Fruit fly (Drosophila melanogaster): ENCODE data around the gene CG14111.

The CG14111 gene

dm6 chr3L:13409809-13410521 lies 32.2 kb downstream of the CG14111 start (continued):
- TF ChIP-seq CG8319 (GFP tag; optimal IDR thresholded peaks at IDR 0.05) (no peak), CG6808 (GFP tag; optimal IDR thresholded peaks at IDR 0.05) (peak; percentile 39), CG32006 (GFP tag; optimal IDR thresholded peaks at IDR 0.05) (no peak), CG34406 (GFP tag; optimal IDR thresholded peaks at IDR 0.05) (peak; percentile 41), CG9139 (GFP tag; optimal IDR thresholded peaks at IDR 0.05) (no peak), achi (GFP tag; optimal IDR thresholded peaks at IDR 0.05) (peak; percentile 15), dsx (GFP tag; optimal IDR thresholded peaks at IDR 0.05; ENCODE audit: poor library complexity, severe bottlenecking) (no peak), Ets96B (tag; optimal IDR thresholded peaks at IDR 0.05) (peak; percentile 27), esn (GFP tag; optimal IDR thresholded peaks at IDR 0.05) (peak; percentile 82), CG8119 (GFP tag; IDR thresholded peaks at IDR 0.05) (no peak), CG4318 (GFP tag; optimal IDR thresholded peaks at IDR 0.05) (no peak), CG6276 (GFP tag; optimal IDR thresholded peaks at IDR 0.05) (no peak), acj6 (GFP tag; optimal IDR thresholded peaks at IDR 0.05) (peak; percentile 29), CG10669 (GFP tag; optimal IDR thresholded peaks at IDR 0.05) (peak; percentile 25), Hr38 (GFP tag; optimal IDR thresholded peaks at IDR 0.05) (no peak)

dm6 chr3L:13410999-13411398 lies 33.2 kb downstream of the CG14111 start:
- TF ChIP-seq CG10631 (GFP tag; optimal IDR thresholded peaks at IDR 0.05) (peak; percentile 15), CG15336 (GFP tag; IDR thresholded peaks at IDR 0.05) (no peak), lz (GFP tag; optimal IDR thresholded peaks at IDR 0.05) (peak; percentile 26), cyc (GFP tag; optimal IDR thresholded peaks at IDR 0.05) (peak; percentile 37), CG6276 (GFP tag; optimal IDR thresholded peaks at IDR 0.05) (no peak), Hr39 (GFP tag; optimal IDR thresholded peaks at IDR 0.05) (peak; percentile 38), CG32006 (GFP tag; optimal IDR thresholded peaks at IDR 0.05) (no peak), CG1621 (tag; optimal IDR thresholded peaks at IDR 0.05) (peak; percentile 100), esn (GFP tag; optimal IDR thresholded peaks at IDR 0.05) (peak; percentile 51), CG11762 (GFP tag; optimal IDR thresholded peaks at IDR 0.05; ENCODE audit: insufficient read depth) (no peak), Met (GFP tag; optimal IDR thresholded peaks at IDR 0.05) (peak; percentile 5), CG31627 (GFP tag; optimal IDR thresholded peaks at IDR 0.05) (peak; percentile 53), Eip78C (GFP tag) (peak; percentile 17)

dm6 chr3L:13412200-13412885 lies 34.6 kb downstream of the CG14111 start, which contains the start of the genes CG10222 and flr:
TSS of gene CG10222 (minus strand) at chr3L:13412453.
TSS of gene flr (plus strand) at chr3L:13412843.
- TF ChIP-seq CG3919 (GFP tag; optimal IDR thresholded peaks at IDR 0.05): peak; percentile 24
- TF ChIP-seq Lpt (GFP tag; optimal IDR thresholded peaks at IDR 0.05): peak; percentile 26
- no peak for TF ChIP-seq acj6 (GFP tag; optimal IDR thresholded peaks at IDR 0.05)
- TF ChIP-seq net (GFP tag; optimal IDR thresholded peaks at IDR 0.05): no peak
- no peak for TF ChIP-seq Gug (GFP tag; IDR thresholded peaks at IDR 0.05)
- TF ChIP-seq Sox15 (GFP tag; optimal IDR thresholded peaks at IDR 0.05): no peak
- no peak for TF ChIP-seq CG10631 (GFP tag; optimal IDR thresholded peaks at IDR 0.05)
- TF ChIP-seq Met (GFP tag; optimal IDR thresholded peaks at IDR 0.05): peak; percentile 24
- no peak for TF ChIP-seq CG10669 (GFP tag; optimal IDR thresholded peaks at IDR 0.05)
- no peak for TF ChIP-seq CG8632 (GFP tag; optimal IDR thresholded peaks at IDR 0.05)
- TF ChIP-seq Blimp-1 (GFP tag; optimal IDR thresholded peaks at IDR 0.05): no peak
- no peak for TF ChIP-seq CG6163 (GFP tag; IDR thresholded peaks at IDR 0.05)
- no peak for TF ChIP-seq pdm3 (GFP tag; optimal IDR thresholded peaks at IDR 0.05)
- TF ChIP-seq CG6808 (GFP tag; optimal IDR thresholded peaks at IDR 0.05): no peak
- no peak for TF ChIP-seq CG31627 (GFP tag; optimal IDR thresholded peaks at IDR 0.05)
- no peak for TF ChIP-seq CG8319 (GFP tag; optimal IDR thresholded peaks at IDR 0.05)
- no peak for TF ChIP-seq fkh (GFP tag; optimal IDR thresholded peaks at IDR 0.05)
- TF ChIP-seq Hr39 (GFP tag; optimal IDR thresholded peaks at IDR 0.05): peak; percentile 7
- TF ChIP-seq ss (GFP tag; optimal IDR thresholded peaks at IDR 0.05): no peak
- no peak for TF ChIP-seq CG16779 (tag; optimal IDR thresholded peaks at IDR 0.05)
- no peak for TF ChIP-seq CG6276 (GFP tag; optimal IDR thresholded peaks at IDR 0.05)
- no peak for TF ChIP-seq Ets96B (tag; optimal IDR thresholded peaks at IDR 0.05)
- no peak for TF ChIP-seq dac (GFP tag; optimal IDR thresholded peaks at IDR 0.05)
- TF ChIP-seq OdsH (GFP tag; optimal IDR thresholded peaks at IDR 0.05): no peak
- TF ChIP-seq Hr4 (GFP tag; optimal IDR thresholded peaks at IDR 0.05): no peak
- no peak for TF ChIP-seq CG11902 (GFP tag; optimal IDR thresholded peaks at IDR 0.05)
- TF ChIP-seq Hr38 (GFP tag; optimal IDR thresholded peaks at IDR 0.05): no peak
- no peak for TF ChIP-seq Smox (GFP tag; optimal IDR thresholded peaks at IDR 0.05)
- peak; percentile 24 for TF ChIP-seq CG34406 (GFP tag; optimal IDR thresholded peaks at IDR 0.05)
- no peak for TF ChIP-seq CG9139 (GFP tag; optimal IDR thresholded peaks at IDR 0.05)
- TF ChIP-seq Sox102F (GFP tag; optimal IDR thresholded peaks at IDR 0.05): no peak
- no peak for TF ChIP-seq Ets21C (GFP tag; optimal IDR thresholded peaks at IDR 0.05)
- TF ChIP-seq CG11762 (GFP tag; optimal IDR thresholded peaks at IDR 0.05; ENCODE audit: insufficient read depth): peak; percentile 16

Data from whole organism, prepupa.